Worm (Caenorhabditis elegans): ENCODE results near the gene C37E2.3.

DNA sequence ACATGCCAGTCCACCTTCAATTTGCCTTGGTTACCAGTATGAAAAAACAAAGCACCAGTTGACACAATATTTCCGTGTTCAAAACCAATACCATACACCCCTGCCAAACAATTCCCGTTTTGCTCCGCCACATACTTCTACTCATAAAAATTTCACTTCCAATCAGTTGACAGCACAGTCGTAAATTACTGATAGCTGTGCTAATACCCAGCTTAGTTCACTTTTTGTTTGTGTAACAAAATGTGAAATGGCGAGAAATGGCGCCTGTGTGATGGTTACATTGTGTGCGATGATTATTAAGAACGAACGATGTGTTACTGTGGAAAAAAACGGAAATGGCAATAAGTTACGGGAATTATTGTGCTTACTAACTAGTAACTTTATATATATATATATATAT lies 26.1 kb downstream of the C37E2.3 start:
- TF ChIP-seq unc-39 (tag; optimal IDR thresholded peaks at IDR 0.05) (no peak), fkh-10 (GFP tag; optimal IDR thresholded peaks at IDR 0.05) (no peak), php-3 (GFP tag; IDR thresholded peaks at IDR 0.05) (no peak), ceh-82 (tag; optimal IDR thresholded peaks at IDR 0.05) (no peak), spr-3 (GFP tag; optimal IDR thresholded peaks at IDR 0.05) (no peak), dpl-1 (GFP tag; optimal IDR thresholded peaks at IDR 0.05) (no peak), mdl-1 (tag; optimal IDR thresholded peaks at IDR 0.05) (no peak), fos-1 (tag; optimal IDR thresholded peaks at IDR 0.05) (no peak), hlh-30 (tag; optimal IDR thresholded peaks at IDR 0.05; ENCODE audit: insufficient read depth) (no peak), zip-11 (GFP tag; IDR thresholded peaks at IDR 0.05) (no peak), attf-4 (tag; optimal IDR thresholded peaks at IDR 0.05) (no peak), nhr-237 (tag; optimal IDR thresholded peaks at IDR 0.05) (no peak)

Data from whole organism, L4 larva.